Worm (Caenorhabditis elegans): ENCODE data around the gene cec-8.

Gene cec-8

ce11 chrIII:432988-433387 is 3.9 kb downstream of the cec-8 start:
- TF ChIP-seq hmg-20 (GFP tag; IDR thresholded peaks at IDR 0.05) (0 out of 2 replicates have a peak, but pooled peaks have one; percentile 41), cebp-2 (GFP tag; IDR thresholded peaks at IDR 0.05) (no peak), F52B5.7 (tag; optimal IDR thresholded peaks at IDR 0.05) (no peak), ztf-22 (GFP tag; optimal IDR thresholded peaks at IDR 0.05) (peak; percentile 20), unc-62 (GFP tag; optimal IDR thresholded peaks at IDR 0.05) (no peak), B0261.1 (tag; optimal IDR thresholded peaks at IDR 0.05) (no peak), bed-1 (GFP tag; IDR thresholded peaks at IDR 0.05) (no peak), F39B2.1 (GFP tag; IDR thresholded peaks at IDR 0.05) (no peak), ceh-79 (tag; optimal IDR thresholded peaks at IDR 0.05) (no peak), nfya-2 (GFP tag; IDR thresholded peaks at IDR 0.05) (no peak), pbrm-1 (GFP tag; IDR thresholded peaks at IDR 0.05) (peak; percentile 61; the same call in 1 of the 2 replicates), B0035.1 (tag; optimal IDR thresholded peaks at IDR 0.05) (no peak), lir-1 (GFP tag; conservative IDR thresholded peaks at IDR 0.05) (no peak), D2030.7 (GFP tag; IDR thresholded peaks at IDR 0.05) (no peak), akir-1 (GFP tag; optimal IDR thresholded peaks at IDR 0.05) (no peak), repo-1 (tag; optimal IDR thresholded peaks at IDR 0.05) (peak; percentile 9), C17E4.6 (GFP tag; IDR thresholded peaks at IDR 0.05) (no peak), ZK185.1 (tag; optimal IDR thresholded peaks at IDR 0.05; ENCODE audit: poor library complexity, severe bottlenecking) (peak; percentile 28), lin-26 (GFP tag; IDR thresholded peaks at IDR 0.05) (peak; percentile 27; the same call in 1 of the 2 replicates), ceh-27 (GFP tag; optimal IDR thresholded peaks at IDR 0.05) (peak; percentile 53), egl-44 (GFP tag; IDR thresholded peaks at IDR 0.05) (peak; percentile 42; the same call in 1 of the 2 replicates), madf-8 (GFP tag; conservative IDR thresholded peaks at IDR 0.05) (no peak), nfyb-1 (GFP tag; IDR thresholded peaks at IDR 0.05) (peak; percentile 76), F23B12.7 (tag; optimal IDR thresholded peaks at IDR 0.05; ENCODE audit: insufficient read depth) (no peak), K12H6.12 (tag; optimal IDR thresholded peaks at IDR 0.05) (peak; percentile 54), somi-1 (GFP tag; optimal IDR thresholded peaks at IDR 0.05) (no peak), fkh-3 (tag; optimal IDR thresholded peaks at IDR 0.05) (no peak), attf-5 (GFP tag; optimal IDR thresholded peaks at IDR 0.05) (peak; percentile 62), nhr-27 (tag; optimal IDR thresholded peaks at IDR 0.05) (no peak), F57C9.4 (tag; optimal IDR thresholded peaks at IDR 0.05) (no peak), ceh-91 (GFP tag; IDR thresholded peaks at IDR 0.05) (no peak), ztf-26 (tag; optimal IDR thresholded peaks at IDR 0.05) (peak; percentile 36), F33H1.4 (GFP tag; IDR thresholded peaks at IDR 0.05) (no peak), snpc-4 (GFP tag; optimal IDR thresholded peaks at IDR 0.05) (no peak), snpc-4 (tag; optimal IDR thresholded peaks at IDR 0.05) (no peak), nhr-80 (tag; optimal IDR thresholded peaks at IDR 0.05) (peak; percentile 40), ztf-3 (GFP tag; optimal IDR thresholded peaks at IDR 0.05) (no peak), zim-3 (tag; optimal IDR thresholded peaks at IDR 0.05) (no peak), die-1 (tag; optimal IDR thresholded peaks at IDR 0.05) (no peak), sea-2 (GFP tag; IDR thresholded peaks at IDR 0.05) (no peak), ceh-58 (GFP tag; IDR thresholded peaks at IDR 0.05) (no peak), bed-2 (GFP tag; IDR thresholded peaks at IDR 0.05) (no peak), dox-1 (GFP tag; IDR thresholded peaks at IDR 0.05) (peak; percentile 79), T26A5.8 (tag; optimal IDR thresholded peaks at IDR 0.05) (no peak), hsf-1 (GFP tag; IDR thresholded peaks at IDR 0.05) (no peak), ccch-3 (GFP tag; optimal IDR thresholded peaks at IDR 0.05) (no peak), aptf-2 (GFP tag; conservative IDR thresholded peaks at IDR 0.05) (no peak), let-526 (GFP tag; IDR thresholded peaks at IDR 0.05) (no peak), rec-8 (tag; optimal IDR thresholded peaks at IDR 0.05) (no peak), mel-28 (tag; optimal IDR thresholded peaks at IDR 0.05; ENCODE audit: borderline replicate concordance) (no peak)
